Fruit fly (Drosophila melanogaster) whole organism, adult: ENCODE results near the gene RapGAP1.

ENCODE experiments used
- CG12768 ChIP-seq: fragments of 200-800 bp; sonication (Bioruptor generic); optimal IDR thresholded peaks from 2 replicates; lab custom pipeline; 2017; ENCODE audit warnings: missing biosample characterization, missing genetic modification characterization, mild to moderate bottlenecking, moderate library complexity, missing genetic modification reagents
- CG14711 ChIP-seq: fragments of 200-800 bp; sonication (Bioruptor generic); optimal IDR thresholded peaks from 2 replicates; lab custom pipeline; 2018; ENCODE audit warnings: missing biosample characterization, mild to moderate bottlenecking, missing genetic modification characterization, moderate library complexity
- CG1620 ChIP-seq: fragments of 200-800 bp; sonication (Bioruptor generic); optimal IDR thresholded peaks from 2 replicates; lab custom pipeline; 2016; ENCODE audit warnings: missing biosample characterization, missing genetic modification characterization
- CG33017 ChIP-seq: fragments of 200-800 bp; sonication (Bioruptor generic); optimal IDR thresholded peaks from 2 replicates; lab custom pipeline; 2018; ENCODE audit warnings: missing biosample characterization, mild to moderate bottlenecking, missing genetic modification characterization, moderate library complexity
- CG5204 ChIP-seq: fragments of 200-800 bp; sonication (Bioruptor generic); optimal IDR thresholded peaks from 2 replicates; lab custom pipeline; 2016; ENCODE audit warnings: missing biosample characterization, missing genetic modification characterization
- Crg-1 ChIP-seq: fragments of 200-800 bp; sonication (Bioruptor generic); optimal IDR thresholded peaks from 2 replicates; lab custom pipeline; 2016; ENCODE audit warnings: missing biosample characterization, missing genetic modification characterization
- cic ChIP-seq: fragments of 200-800 bp; sonication (Bioruptor generic); optimal IDR thresholded peaks from 2 replicates; lab custom pipeline; 2017; ENCODE audit warnings: missing biosample characterization, mild to moderate bottlenecking, missing genetic modification characterization, moderate library complexity
- cnc ChIP-seq, 2 experiments: fragments of >200 bp; optimal IDR thresholded peaks; 2 replicates each; lab custom pipeline; 2017
- kay ChIP-seq: fragments of 200-800 bp; sonication (Bioruptor generic); peaks from one replicate; lab custom pipeline; 2016; ENCODE audit warnings: missing biosample characterization, missing genetic modification characterization, borderline replicate concordance

DNA sequence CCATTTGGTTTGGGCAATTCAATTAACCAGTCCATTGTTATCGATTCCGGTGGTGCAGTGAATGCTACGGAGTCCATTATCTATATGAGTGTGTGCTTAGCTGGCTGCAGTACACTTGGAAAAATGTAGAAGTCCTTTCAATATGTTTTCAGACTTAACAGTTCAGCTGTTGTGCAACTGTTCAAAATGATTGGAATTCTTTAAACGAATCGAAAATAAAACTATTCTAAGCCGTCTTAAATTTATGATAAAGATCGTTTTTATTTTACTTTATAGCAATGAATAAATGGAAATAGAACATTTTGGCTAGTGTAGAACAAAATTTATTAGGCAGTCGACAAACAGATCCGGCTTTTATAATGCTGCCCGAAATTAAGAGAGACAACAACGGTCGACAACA lies 38.0 kb upstream of the RapGAP1 start:
- TF ChIP-seq cnc (optimal IDR thresholded peaks at IDR 0.05; lab: Kevin White, UChicago), result no peak
- no peak for TF ChIP-seq kay (GFP tag; lab: Kevin White, UChicago)
- TF ChIP-seq CG1620 (GFP tag; lab: Kevin White, UChicago), result no peak
- TF ChIP-seq CG14711 (tag; lab: Kevin White, UChicago), result no peak
- no peak for TF ChIP-seq Crg-1 (GFP tag; lab: Kevin White, UChicago)
- no peak for TF ChIP-seq cic
- no peak for TF ChIP-seq CG12768
- no peak for TF ChIP-seq CG33017
- no peak for TF ChIP-seq CG5204 (GFP tag; lab: Kevin White, UChicago)
